Fruit fly (Drosophila melanogaster) Kc167 (cell line): Measurements from ENCODE around the gene CG17364.

Experiments used
- Myc ChIP-seq: fragments of >200 bp; optimal IDR thresholded peaks from 2 replicates; lab custom pipeline; 2017; ENCODE audit warnings: missing external identifiers
- Sin3A ChIP-seq: fragments of >200 bp; optimal IDR thresholded peaks from 2 replicates; lab custom pipeline; 2018; ENCODE audit warnings: missing external identifiers
- h ChIP-seq: fragments of >200 bp; optimal IDR thresholded peaks from 3 replicates; lab custom pipeline; 2018; ENCODE audit warnings: missing external identifiers
- insv ChIP-seq: fragments of >200 bp; optimal IDR thresholded peaks from 3 replicates; lab custom pipeline; 2018; ENCODE audit warnings: missing external identifiers
- psq ChIP-seq: fragments of >200 bp; optimal IDR thresholded peaks from 2 replicates; lab custom pipeline; 2017; ENCODE audit warnings: missing external identifiers
- ttk ChIP-seq: sonication (Bioruptor generic); optimal IDR thresholded peaks from 2 replicates; lab custom pipeline; 2017; ENCODE audit warnings: missing external identifiers

CG17364 gene

dm6 chr3L:14005627-14006287 lies 12.6 kb upstream of the CG17364 start:
- TF ChIP-seq ttk (lab: Kevin White, UChicago): no peak
- TF ChIP-seq Myc (lab: Kevin White, UChicago): no peak
- TF ChIP-seq Sin3A (lab: Kevin White, UChicago): no peak
- no peak for TF ChIP-seq insv (lab: Kevin White, UChicago)
- no peak for TF ChIP-seq h
- TF ChIP-seq psq (lab: Kevin White, UChicago): no peak

DNA sequence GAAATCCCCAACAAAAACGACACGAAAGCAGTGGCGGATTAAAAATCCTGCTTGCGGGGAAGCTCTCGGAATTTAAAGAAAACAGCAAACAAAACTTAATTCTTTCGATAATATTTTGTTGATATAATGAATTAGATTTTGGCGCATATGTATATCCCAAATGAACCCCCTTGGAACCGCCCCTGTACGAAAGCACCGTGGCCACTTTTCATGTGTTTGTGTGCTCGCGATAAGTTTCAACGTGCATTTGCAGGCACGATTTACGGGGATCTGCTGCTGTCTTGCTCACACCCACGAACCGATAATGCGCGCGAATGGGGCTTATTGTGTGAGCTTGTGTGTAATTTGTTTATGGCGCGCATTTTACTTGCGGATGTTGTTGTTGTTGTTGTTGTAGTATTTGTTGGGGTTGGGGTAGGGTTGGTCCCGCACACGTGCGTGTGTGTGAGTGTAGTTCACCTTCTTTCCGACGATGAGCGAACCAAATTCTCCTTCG lies 11.8 kb upstream of the CG17364 start:
- no peak for TF ChIP-seq insv (lab: Kevin White, UChicago)
- TF ChIP-seq psq (lab: Kevin White, UChicago): peak; percentile 44

- TF ChIP-seq psq (lab: Kevin White, UChicago) (peak; percentile 97), ttk (lab: Kevin White, UChicago) (no peak)
Measured at dm6 chr3L:14004041-14004407, 10.8 kb upstream of the CG17364 start.

dm6 chr3L:14003297-14004040 lies 10.3 kb upstream of the CG17364 start:
- TF ChIP-seq psq (lab: Kevin White, UChicago) (peak; percentile 59), insv (lab: Kevin White, UChicago) (no peak), h (no peak)

- TF ChIP-seq psq (lab: Kevin White, UChicago): peak; percentile 98
- no peak for TF ChIP-seq ttk (lab: Kevin White, UChicago)
- no peak for TF ChIP-seq Myc (lab: Kevin White, UChicago)
Measured at dm6 chr3L:14002524-14003135, 9.4 kb upstream of the CG17364 start.

- TF ChIP-seq psq (lab: Kevin White, UChicago): peak; percentile 48
- TF ChIP-seq ttk (lab: Kevin White, UChicago): no peak
- no peak for TF ChIP-seq insv (lab: Kevin White, UChicago)
Measured at dm6 chr3L:14001658-14002523, 8.7 kb upstream of the CG17364 start, which contains the start of the genes Nprl3 and upSET. Nprl3 (minus strand) TSS chr3L:14001880. upSET (plus strand) TSS chr3L:14002127.

- TF ChIP-seq insv (lab: Kevin White, UChicago): no peak
- no peak for TF ChIP-seq h
- no peak for TF ChIP-seq Myc (lab: Kevin White, UChicago)
- TF ChIP-seq psq (lab: Kevin White, UChicago): no peak
- no peak for TF ChIP-seq Sin3A (lab: Kevin White, UChicago)
- TF ChIP-seq ttk (lab: Kevin White, UChicago): no peak
Measured at dm6 chr3L:13999204-13999603, 6.0 kb upstream of the CG17364 start, which contains the start of gene CG17359. CG17359 (minus strand) TSS chr3L:13999251.

DNA sequence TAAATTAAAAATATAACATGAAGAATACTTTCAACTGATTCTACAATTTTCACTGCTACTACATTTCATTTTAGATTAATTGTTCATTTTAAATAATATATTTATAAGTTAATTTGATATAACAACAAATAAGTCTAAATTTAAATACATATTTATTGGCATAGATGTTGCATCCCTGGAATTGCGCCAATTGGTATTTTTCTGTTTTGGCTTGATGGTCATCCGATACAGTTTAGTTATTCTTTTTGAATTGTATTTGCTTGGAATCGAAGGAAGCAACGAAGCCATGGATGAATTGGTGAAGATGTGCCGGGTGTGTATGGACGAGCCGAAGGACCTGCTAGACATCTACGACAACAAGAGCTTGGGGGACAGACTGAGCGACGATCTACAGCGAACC lies 3.8 kb upstream of the CG17364 start, which contains the start of gene CG17361:
TSS of gene CG17361 (plus strand) at position 200 of the 400 bp plus-strand sequence.
- TF ChIP-seq insv (lab: Kevin White, UChicago) (no peak), h (no peak), Myc (lab: Kevin White, UChicago) (no peak), psq (lab: Kevin White, UChicago) (no peak), Sin3A (lab: Kevin White, UChicago) (no peak), ttk (lab: Kevin White, UChicago) (no peak)

DNA sequence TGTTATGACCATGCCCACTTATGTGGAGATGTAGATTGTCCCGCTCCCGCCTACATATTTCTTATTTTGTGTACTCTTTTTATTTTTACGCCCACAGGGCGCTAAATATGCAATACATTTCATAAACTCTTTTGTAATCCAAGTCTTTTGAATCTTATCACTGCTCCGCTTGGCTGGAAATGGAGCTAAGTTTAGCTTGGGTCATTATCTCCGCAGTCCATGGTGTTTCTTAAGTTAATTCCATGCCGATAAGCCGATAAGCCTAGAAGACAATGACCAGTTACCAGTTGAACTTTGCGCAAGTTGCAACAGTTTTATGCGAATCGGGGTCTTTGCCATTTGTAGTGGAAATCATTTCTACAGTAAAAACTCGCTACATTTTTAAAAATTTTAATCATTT lies 3.2 kb upstream of the CG17364 start:
- TF ChIP-seq Sin3A (lab: Kevin White, UChicago) (no peak), psq (lab: Kevin White, UChicago) (no peak), ttk (lab: Kevin White, UChicago) (no peak), h (no peak), Myc (lab: Kevin White, UChicago) (no peak), insv (lab: Kevin White, UChicago) (no peak)

dm6 chr3L:13993742-13994719 lies 831 bp upstream of the CG17364 start, which contains the start of gene CtsK1:
CtsK1 (plus strand) TSS chr3L:13994231.
- no peak for TF ChIP-seq ttk (lab: Kevin White, UChicago)
- TF ChIP-seq Sin3A (lab: Kevin White, UChicago): no peak
- TF ChIP-seq insv (lab: Kevin White, UChicago): no peak
- TF ChIP-seq Myc (lab: Kevin White, UChicago): no peak
- TF ChIP-seq h: no peak
- TF ChIP-seq psq (lab: Kevin White, UChicago): no peak
